Worm (Caenorhabditis elegans) whole organism, mixed stage, embryonic: ENCODE measurements around the gene phf-30.

Source experiments
- blmp-1 ChIP-seq: fragments of 150-350 bp; optimal IDR thresholded peaks from 2 replicates; lab custom pipeline; 2014; ENCODE audit warnings: missing biosample characterization, missing genetic modification characterization
- cnd-1 ChIP-seq: fragments of 200-800 bp; sonication (Bioruptor generic); optimal IDR thresholded peaks from 2 replicates; lab custom pipeline; 2018; ENCODE audit warnings: mild to moderate bottlenecking, missing genetic modification characterization, missing compliant biosample characterization
- drap-1 ChIP-seq: fragments of 200-800 bp; sonication (Bioruptor generic); optimal IDR thresholded peaks from 3 replicates; lab custom pipeline; 2018; ENCODE audit warnings: mild to moderate bottlenecking, missing genetic modification characterization, missing compliant biosample characterization
- hlh-1 ChIP-seq: fragments of 150-350 bp; optimal IDR thresholded peaks from 2 replicates; lab custom pipeline; 2014; ENCODE audit warnings: missing biosample characterization, missing genetic modification reagents, missing genetic modification characterization
- lin-13 ChIP-seq: fragments of 150-350 bp; optimal IDR thresholded peaks from 2 replicates; lab custom pipeline; 2014; ENCODE audit warnings: missing biosample characterization, missing genetic modification characterization
- lin-32 ChIP-seq: fragments of 200-800 bp; sonication (Bioruptor generic); optimal IDR thresholded peaks from 2 replicates; lab custom pipeline; 2018; ENCODE audit warnings: mild to moderate bottlenecking, missing genetic modification characterization, missing compliant biosample characterization
- lsy-2 ChIP-seq: fragments of 150-350 bp; optimal IDR thresholded peaks from 2 replicates; lab custom pipeline; 2014; ENCODE audit warnings: missing biosample characterization, missing genetic modification characterization
- mep-1 ChIP-seq: fragments of 150-350 bp; optimal IDR thresholded peaks from 2 replicates; lab custom pipeline; 2017; ENCODE audit warnings: missing biosample characterization, missing genetic modification reagents, missing genetic modification characterization, inconsistent platforms
- mls-2 ChIP-seq: sonication (generic microtip); optimal IDR thresholded peaks from 2 replicates; lab custom pipeline; 2016; ENCODE audit warnings: mild to moderate bottlenecking, missing genetic modification characterization, moderate library complexity, missing compliant biosample characterization
- nhr-12 ChIP-seq: fragments of 150-350 bp; optimal IDR thresholded peaks from 2 replicates; lab custom pipeline; 2014; ENCODE audit warnings: missing biosample characterization, missing genetic modification characterization
- nhr-2 ChIP-seq: fragments of 150-350 bp; optimal IDR thresholded peaks from 2 replicates; lab custom pipeline; 2014; ENCODE audit warnings: missing biosample characterization, missing genetic modification characterization
- nhr-28 ChIP-seq: fragments of 150-350 bp; optimal IDR thresholded peaks from 2 replicates; lab custom pipeline; 2014; ENCODE audit warnings: missing biosample characterization, missing genetic modification characterization
- tbx-8 ChIP-seq: fragments of 200-800 bp; sonication (Bioruptor generic); optimal IDR thresholded peaks from 2 replicates; lab custom pipeline; 2018; ENCODE audit warnings: mild to moderate bottlenecking, missing genetic modification characterization, moderate library complexity, missing compliant biosample characterization
- unc-39 ChIP-seq: fragments of 150-350 bp; optimal IDR thresholded peaks from 2 replicates; lab custom pipeline; 2014; ENCODE audit warnings: missing biosample characterization, missing genetic modification characterization
- unc-62 ChIP-seq: fragments of 150-350 bp; optimal IDR thresholded peaks from 2 replicates; lab custom pipeline; 2014; ENCODE audit warnings: missing biosample characterization, missing genetic modification reagents, missing genetic modification characterization
- ztf-11 ChIP-seq: fragments of 150-350 bp; optimal IDR thresholded peaks from 2 replicates; lab custom pipeline; 2014; ENCODE audit warnings: missing biosample characterization, missing genetic modification characterization

Gene phf-30

DNA sequence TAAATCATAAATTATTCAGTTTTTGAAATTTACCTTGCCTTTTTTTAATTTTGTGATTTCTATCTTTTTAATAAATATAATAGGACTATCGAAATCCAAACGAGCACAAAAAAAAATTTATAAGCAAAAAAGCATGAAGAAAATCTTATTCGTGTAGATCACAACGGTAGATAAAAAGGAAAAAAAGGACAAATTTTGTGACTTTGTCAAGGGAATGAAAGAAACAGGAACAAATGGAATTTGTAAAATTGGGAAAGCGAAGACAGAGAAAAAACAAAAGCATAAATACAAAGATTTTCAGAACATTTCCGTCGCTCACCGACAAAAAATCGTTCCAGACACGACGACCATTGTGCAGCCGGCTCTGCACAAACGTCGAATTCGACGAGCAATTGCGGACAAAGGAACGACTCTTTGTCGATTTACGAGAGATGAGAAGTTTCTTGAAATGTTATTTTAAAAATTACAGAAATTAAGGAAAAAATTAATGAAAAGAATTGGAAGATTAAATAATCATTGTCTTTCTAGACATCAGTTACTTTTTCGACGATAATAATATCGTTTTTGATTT is 50.1 kb downstream of the phf-30 start, which contains the start of gene F45F2.10:
F45F2.10 (minus strand) TSS at position 51 of the 571 bp plus-strand sequence.
- TF ChIP-seq nhr-2 (tag; lab: Kevin White, UChicago) (no peak), lsy-2 (tag; lab: Kevin White, UChicago) (no peak), cnd-1 (tag; lab: Kevin White, UChicago) (no peak), unc-62 (no peak), ztf-11 (no peak), hlh-1 (no peak), lin-13 (tag; lab: Kevin White, UChicago) (no peak), drap-1 (no peak), mep-1 (tag; lab: Kevin White, UChicago) (no peak), mls-2 (tag; lab: Kevin White, UChicago) (no peak), nhr-12 (tag; lab: Kevin White, UChicago) (no peak), tbx-8 (GFP tag; lab: Kevin White, UChicago) (no peak), unc-39 (tag; lab: Kevin White, UChicago) (no peak), lin-32 (GFP tag; lab: Kevin White, UChicago) (no peak), nhr-28 (no peak), blmp-1 (tag; lab: Kevin White, UChicago) (no peak)
